Worm (Caenorhabditis elegans) whole organism, L3 larva: ENCODE data around the gene gst-41.
A peak's percentile ranks its signal among the peaks of the same experiment; 100 is the strongest.

ENCODE experiments used
- R02D3.7 ChIP-seq: fragments of 150-350 bp; optimal IDR thresholded peaks from 2 replicates; lab custom pipeline; 2014; ENCODE audit warnings: missing biosample characterization, missing genetic modification characterization
- ZK546.5 ChIP-seq: sonication (generic microtip); optimal IDR thresholded peaks from 2 replicates; lab custom pipeline; 2017; ENCODE audit warnings: missing biosample characterization, missing genetic modification characterization
- ama-1 ChIP-seq: fragments of 150-350 bp; optimal IDR thresholded peaks from 2 replicates; lab custom pipeline; 2018
- ceh-28 ChIP-seq: fragments of 150-350 bp; optimal IDR thresholded peaks from 2 replicates; lab custom pipeline; 2014; ENCODE audit warnings: missing biosample characterization, missing genetic modification reagents, missing genetic modification characterization
- ceh-82 ChIP-seq: fragments of 150-350 bp; optimal IDR thresholded peaks from 2 replicates; lab custom pipeline; 2014; ENCODE audit warnings: missing biosample characterization, missing genetic modification characterization
- ceh-9 ChIP-seq: sonication (generic microtip); optimal IDR thresholded peaks from 2 replicates; lab custom pipeline; 2018; ENCODE audit warnings: missing biosample characterization, missing genetic modification characterization
- daf-12 ChIP-seq: fragments of 150-350 bp; optimal IDR thresholded peaks from 2 replicates; lab custom pipeline; 2014; ENCODE audit warnings: missing biosample characterization, missing genetic modification reagents, missing genetic modification characterization
- egl-5 ChIP-seq: fragments of 150-350 bp; optimal IDR thresholded peaks from 2 replicates; lab custom pipeline; 2017; ENCODE audit warnings: missing biosample characterization, missing genetic modification reagents, missing genetic modification characterization, inconsistent platforms
- elt-2 ChIP-seq: sonication (generic microtip); optimal IDR thresholded peaks from 2 replicates; lab custom pipeline; 2016; ENCODE audit warnings: missing genetic modification reagents, mild to moderate bottlenecking, missing genetic modification characterization, missing compliant biosample characterization
- elt-3 ChIP-seq, 3 experiments: fragments of 150-350 bp in 1 of 3; sonication (generic microtip) in 2 of 3; optimal IDR thresholded peaks; 2 replicates in 2 of 3; 4 replicates in 1 of 3; lab custom pipeline; 2014 to 2017; ENCODE audit warnings: missing biosample characterization in 3 of 3, missing genetic modification characterization in 3 of 3
- fkh-10 ChIP-seq: sonication (generic microtip); optimal IDR thresholded peaks from 2 replicates; lab custom pipeline; 2017; ENCODE audit warnings: missing biosample characterization, missing genetic modification reagents, missing genetic modification characterization
- fkh-2 ChIP-seq: fragments of 150-350 bp; optimal IDR thresholded peaks from 2 replicates; lab custom pipeline; 2014; ENCODE audit warnings: missing biosample characterization, missing genetic modification reagents, missing genetic modification characterization
- fos-1 ChIP-seq: fragments of 150-350 bp; optimal IDR thresholded peaks from 2 replicates; lab custom pipeline; 2014; ENCODE audit warnings: missing biosample characterization, missing genetic modification characterization
- hmg-11 ChIP-seq: sonication (generic microtip); optimal IDR thresholded peaks from 2 replicates; lab custom pipeline; 2016; ENCODE audit warnings: missing genetic modification characterization, missing compliant biosample characterization
- jun-1 ChIP-seq: fragments of 150-350 bp; optimal IDR thresholded peaks from 2 replicates; lab custom pipeline; 2014; ENCODE audit warnings: missing biosample characterization, missing genetic modification reagents, missing genetic modification characterization
- lin-15B ChIP-seq: fragments of 150-350 bp; optimal IDR thresholded peaks from 2 replicates; lab custom pipeline; 2014; ENCODE audit warnings: missing biosample characterization, missing genetic modification characterization
- lin-39 ChIP-seq: fragments of 150-350 bp; optimal IDR thresholded peaks from 2 replicates; lab custom pipeline; 2018; ENCODE audit warnings: missing biosample characterization, missing genetic modification reagents, missing genetic modification characterization
- lsy-12 ChIP-seq: sonication (generic microtip); optimal IDR thresholded peaks from 2 replicates; lab custom pipeline; 2016; ENCODE audit warnings: mild to moderate bottlenecking, missing genetic modification characterization, missing compliant biosample characterization
- mdl-1 ChIP-seq: fragments of 150-350 bp; optimal IDR thresholded peaks from 2 replicates; lab custom pipeline; 2014; ENCODE audit warnings: missing biosample characterization, missing genetic modification characterization
- mml-1 ChIP-seq: fragments of 150-350 bp; sonication (generic microtip); optimal IDR thresholded peaks from 3 replicates; lab custom pipeline; 2014; ENCODE audit warnings: missing biosample characterization, missing genetic modification characterization
- nhr-23 ChIP-seq: fragments of 150-350 bp; optimal IDR thresholded peaks from 2 replicates; lab custom pipeline; 2014; ENCODE audit warnings: missing biosample characterization, missing genetic modification reagents, missing genetic modification characterization
- nhr-237 ChIP-seq: fragments of 150-350 bp; optimal IDR thresholded peaks from 2 replicates; lab custom pipeline; 2014; ENCODE audit warnings: missing biosample characterization, missing genetic modification characterization
- nhr-25 ChIP-seq: sonication (generic microtip); optimal IDR thresholded peaks from 2 replicates; lab custom pipeline; 2017; ENCODE audit warnings: missing biosample characterization, missing genetic modification characterization
- nhr-43 ChIP-seq: sonication (generic microtip); optimal IDR thresholded peaks from 2 replicates; lab custom pipeline; 2016; ENCODE audit warnings: mild to moderate bottlenecking, missing genetic modification characterization, missing compliant biosample characterization; ENCODE audit not compliant: poor library complexity, severe bottlenecking
- nhr-76 ChIP-seq: fragments of 150-350 bp; sonication (generic microtip); optimal IDR thresholded peaks from 5 replicates; lab custom pipeline; 2014; ENCODE audit warnings: missing biosample characterization, missing genetic modification characterization
- nhr-77 ChIP-seq: fragments of 150-350 bp; optimal IDR thresholded peaks from 2 replicates; lab custom pipeline; 2014; ENCODE audit warnings: missing biosample characterization, missing genetic modification characterization
- pha-4 ChIP-seq: fragments of 150-350 bp; optimal IDR thresholded peaks from 2 replicates; lab custom pipeline; 2014; ENCODE audit warnings: missing biosample characterization, missing genetic modification reagents, missing genetic modification characterization
- sea-2 ChIP-seq: fragments of 150-350 bp; sonication (generic microtip); optimal IDR thresholded peaks from 4 replicates; lab custom pipeline; 2014; ENCODE audit warnings: missing biosample characterization, missing genetic modification reagents, missing genetic modification characterization
- skn-1 ChIP-seq: fragments of 150-350 bp; optimal IDR thresholded peaks from 2 replicates; lab custom pipeline; 2014; ENCODE audit warnings: missing biosample characterization, missing genetic modification characterization
- snpc-4 ChIP-seq: fragments of 150-350 bp; optimal IDR thresholded peaks from 2 replicates; lab custom pipeline; 2014; ENCODE audit warnings: missing biosample characterization, missing genetic modification characterization
- tbx-2 ChIP-seq: sonication (generic microtip); optimal IDR thresholded peaks from 2 replicates; lab custom pipeline; 2016; ENCODE audit warnings: mild to moderate bottlenecking, missing genetic modification characterization, missing compliant biosample characterization
- unc-39 ChIP-seq: sonication (generic microtip); optimal IDR thresholded peaks from 4 replicates; lab custom pipeline; 2017; ENCODE audit warnings: missing biosample characterization, missing genetic modification characterization
- zag-1 ChIP-seq: fragments of 150-350 bp; optimal IDR thresholded peaks from 2 replicates; lab custom pipeline; 2014; ENCODE audit warnings: missing biosample characterization, missing genetic modification characterization

gst-41 gene

DNA sequence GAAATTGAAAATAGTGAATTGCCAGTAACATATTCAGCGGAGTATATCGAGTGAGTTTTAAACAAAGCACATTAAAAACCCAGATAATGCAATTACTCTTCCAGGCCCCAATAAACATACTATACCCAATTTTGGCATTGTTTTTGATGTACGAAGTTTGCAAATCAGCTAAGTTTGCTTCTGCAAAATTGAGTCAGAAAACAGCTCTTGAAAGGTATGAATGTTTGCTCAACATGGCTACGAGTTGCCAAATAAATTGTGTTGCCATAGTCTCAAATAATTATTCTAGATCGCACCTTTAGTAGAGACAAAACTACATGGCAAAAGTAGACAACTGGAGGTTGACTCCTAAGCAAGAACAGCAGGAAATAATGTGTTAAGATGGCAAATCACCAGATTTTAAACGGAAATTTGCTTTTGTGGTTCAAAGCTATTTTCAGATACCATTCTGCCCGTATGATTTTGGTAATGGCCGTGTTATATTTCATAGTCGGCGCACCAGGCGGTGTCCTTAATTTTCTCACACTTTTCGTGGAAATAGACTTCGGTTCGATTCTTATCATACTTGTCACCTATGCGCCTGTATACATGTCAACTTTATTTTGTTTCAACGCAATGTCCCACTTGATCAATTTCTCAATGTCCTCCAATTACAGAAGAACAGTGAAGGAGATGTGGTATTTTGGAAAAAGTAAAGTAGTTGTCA lies 33.5 kb upstream of the gst-41 start:
- peak; percentile 24 for TF ChIP-seq lsy-12 (tag; lab: Kevin White, UChicago)
- TF ChIP-seq nhr-76, result no peak
- no peak for TF ChIP-seq zag-1 (tag; lab: Kevin White, UChicago)
- peak; percentile 6 for TF ChIP-seq nhr-23 (tag; lab: Kevin White, UChicago)
- TF ChIP-seq ceh-28 (tag; lab: Kevin White, UChicago), result no peak
- TF ChIP-seq ama-1 (lab: Kevin White, UChicago), result peak; percentile 76
- TF ChIP-seq nhr-43, result peak; percentile 70
- peak; percentile 42 for TF ChIP-seq elt-2 (tag; lab: Kevin White, UChicago)

DNA sequence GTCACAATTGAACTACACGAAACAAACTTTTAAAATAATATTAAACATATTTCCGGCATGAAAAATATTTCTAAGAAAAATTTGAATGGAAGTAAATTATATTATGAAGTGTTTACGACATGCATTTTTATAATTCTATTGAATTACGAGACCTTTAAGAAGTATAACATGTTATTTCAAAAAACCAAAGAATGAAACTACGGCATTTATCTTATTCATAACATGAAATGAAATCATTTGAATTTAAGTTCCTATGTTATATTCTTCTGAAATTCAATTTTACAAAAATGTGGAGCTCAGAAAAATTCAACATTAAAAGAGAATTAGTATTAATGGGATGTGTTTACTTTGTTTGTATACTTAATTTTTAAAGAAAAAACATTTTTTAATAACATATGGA lies 31.9 kb upstream of the gst-41 start, which contains the start of gene srw-71:
TSS of gene srw-71 (minus strand) at position 101 of the 400 bp plus-strand sequence.
- no peak for TF ChIP-seq fos-1 (tag; lab: Kevin White, UChicago)
- TF ChIP-seq skn-1, result no peak
- no peak for TF ChIP-seq unc-39
- no peak for TF ChIP-seq daf-12 (tag; lab: Kevin White, UChicago)
- no peak for TF ChIP-seq mml-1 (tag; lab: Kevin White, UChicago)
- TF ChIP-seq fkh-2 (tag; lab: Kevin White, UChicago), result no peak
- no peak for TF ChIP-seq nhr-25 (tag; lab: Kevin White, UChicago)
- TF ChIP-seq nhr-43, result no peak
- TF ChIP-seq ama-1 (lab: Kevin White, UChicago), result no peak
- no peak for TF ChIP-seq snpc-4
- TF ChIP-seq nhr-237 (tag; lab: Kevin White, UChicago), result no peak
- no peak for TF ChIP-seq mdl-1 (tag; lab: Kevin White, UChicago)
- no peak for TF ChIP-seq tbx-2 (tag; lab: Kevin White, UChicago)
- no peak for TF ChIP-seq pha-4 (tag; lab: Kevin White, UChicago)
- TF ChIP-seq ZK546.5, result no peak
- TF ChIP-seq lsy-12 (tag; lab: Kevin White, UChicago), result no peak
- no peak for TF ChIP-seq jun-1
- no peak for TF ChIP-seq elt-3 (tag; optimal IDR thresholded peaks at IDR 0.05; lab: Kevin White, UChicago)
- TF ChIP-seq, all 47 proteins: peak for 0

DNA sequence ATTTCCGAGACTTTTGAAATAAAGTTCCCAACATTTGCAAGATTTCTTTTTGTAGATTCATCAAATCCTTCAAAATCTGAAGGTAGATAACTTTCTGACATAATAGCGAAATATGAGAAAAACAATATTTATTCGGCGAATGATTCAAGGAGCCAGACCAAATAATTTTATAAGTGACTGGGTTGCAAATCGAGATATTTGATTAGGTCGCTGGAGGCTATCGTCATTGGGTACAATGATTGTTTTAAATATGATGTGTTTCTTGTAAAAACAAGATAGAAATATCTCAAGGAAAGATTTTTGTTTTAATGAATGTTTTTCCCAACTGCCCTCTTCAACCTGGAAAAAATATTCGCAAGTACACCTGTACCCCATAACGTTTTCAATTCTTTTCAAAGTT lies 29.8 kb upstream of the gst-41 start, which contains the start of gene srw-69:
TSS of gene srw-69 (minus strand) at position 101 of the 400 bp plus-strand sequence.
- TF ChIP-seq egl-5 (tag; lab: Kevin White, UChicago), result no peak
- TF ChIP-seq nhr-43, result no peak
- no peak for TF ChIP-seq daf-12 (tag; lab: Kevin White, UChicago)
- no peak for TF ChIP-seq lin-39 (tag; lab: Kevin White, UChicago)
- TF ChIP-seq skn-1, result no peak
- no peak for TF ChIP-seq ceh-9 (tag; lab: Kevin White, UChicago)
- TF ChIP-seq lin-15B (tag; lab: Kevin White, UChicago), result no peak
- TF ChIP-seq fos-1 (tag; lab: Kevin White, UChicago), result no peak
- TF ChIP-seq R02D3.7 (tag; lab: Kevin White, UChicago), result no peak
- TF ChIP-seq elt-3 (tag; optimal IDR thresholded peaks at IDR 0.05; lab: Kevin White, UChicago), result no peak
- TF ChIP-seq sea-2 (GFP tag; lab: Kevin White, UChicago), result no peak
- no peak for TF ChIP-seq nhr-23 (tag; lab: Kevin White, UChicago)
- no peak for TF ChIP-seq fkh-10 (GFP tag; lab: Kevin White, UChicago)
- TF ChIP-seq nhr-77, result no peak
- TF ChIP-seq ceh-82 (tag; lab: Kevin White, UChicago), result no peak

DNA sequence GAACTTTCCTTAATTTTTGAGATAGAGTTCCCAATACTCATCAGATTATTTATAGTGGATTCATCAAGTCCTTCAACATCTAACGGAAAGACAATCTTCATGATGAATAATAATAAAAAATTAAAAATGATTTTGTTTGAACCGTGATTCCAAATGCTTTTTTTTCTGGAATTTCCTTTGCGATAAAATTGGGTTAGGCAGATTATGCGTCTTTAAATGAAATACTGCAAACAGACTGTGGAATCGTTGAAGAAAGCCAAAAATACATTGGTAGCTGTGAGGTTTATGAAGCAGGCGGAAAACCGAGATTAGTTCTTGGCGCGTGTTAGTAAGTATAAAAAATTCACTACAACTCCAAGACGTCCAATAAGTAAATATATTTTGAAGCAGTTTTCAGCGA lies 27.5 kb upstream of the gst-41 start, which contains the start of gene srw-68:
TSS of gene srw-68 (minus strand) at position 101 of the 400 bp plus-strand sequence.
- TF ChIP-seq jun-1, result no peak
- TF ChIP-seq lsy-12 (tag; lab: Kevin White, UChicago), result no peak
- TF ChIP-seq hmg-11 (tag; lab: Kevin White, UChicago), result no peak
- TF ChIP-seq tbx-2 (tag; lab: Kevin White, UChicago), result no peak
- TF ChIP-seq skn-1, result no peak
- TF ChIP-seq snpc-4, result no peak
- TF ChIP-seq nhr-25 (tag; lab: Kevin White, UChicago), result no peak
- TF ChIP-seq ceh-82 (tag; lab: Kevin White, UChicago), result no peak
- no peak for TF ChIP-seq mdl-1 (tag; lab: Kevin White, UChicago)
- no peak for TF ChIP-seq nhr-43
- no peak for TF ChIP-seq nhr-77
- no peak for TF ChIP-seq egl-5 (tag; lab: Kevin White, UChicago)
- TF ChIP-seq sea-2 (GFP tag; lab: Kevin White, UChicago), result no peak
- TF ChIP-seq R02D3.7 (tag; lab: Kevin White, UChicago), result no peak
- no peak for TF ChIP-seq nhr-76
- TF ChIP-seq fos-1 (tag; lab: Kevin White, UChicago), result no peak
